Fruit fly (Drosophila melanogaster) whole organism, embryonic: ENCODE data around the gene CG14013.
A peak's percentile ranks its signal among the peaks of the same experiment; 100 is the strongest.

Experiments used
- B-H2 ChIP-seq: fragments of 200-800 bp; sonication (Bioruptor generic); optimal IDR thresholded peaks from 2 replicates; lab custom pipeline; 2018; ENCODE audit warnings: missing biosample characterization, mild to moderate bottlenecking, missing genetic modification characterization
- CG10209 ChIP-seq: fragments of 200-800 bp; sonication (Bioruptor generic); optimal IDR thresholded peaks from 3 replicates; lab custom pipeline; 2017; ENCODE audit warnings: missing biosample characterization, mild to moderate bottlenecking, missing genetic modification characterization, missing genetic modification reagents
- CG10274 ChIP-seq: fragments of 200-800 bp; sonication (Bioruptor generic); optimal IDR thresholded peaks from 3 replicates; lab custom pipeline; 2017; ENCODE audit warnings: missing biosample characterization, mild to moderate bottlenecking, missing genetic modification characterization
- CG10959 ChIP-seq: fragments of 200-800 bp; sonication (Bioruptor generic); IDR thresholded peaks from 2 replicates; pipeline ENCODE4 v1.3.6; 2022; ENCODE audit warnings: missing biosample characterization, missing genetic modification characterization
- CG11085 ChIP-seq: fragments of 200-800 bp; sonication (Bioruptor generic); IDR thresholded peaks from 2 replicates; pipeline ENCODE4 v1.3.6; 2022; ENCODE audit warnings: missing biosample characterization, missing genetic modification characterization
- CG12071 ChIP-seq: fragments of 200-800 bp; sonication (Bioruptor generic); optimal IDR thresholded peaks from 3 replicates; lab custom pipeline; 2018; ENCODE audit warnings: missing biosample characterization, mild to moderate bottlenecking, missing genetic modification characterization
- CG12155 ChIP-seq: fragments of 200-800 bp; sonication (Bioruptor generic); optimal IDR thresholded peaks from 3 replicates; lab custom pipeline; 2016; ENCODE audit warnings: missing biosample characterization, missing genetic modification characterization
- CG1233 ChIP-seq: fragments of 200-800 bp; sonication (Bioruptor generic); optimal IDR thresholded peaks from 4 replicates; lab custom pipeline; 2018; ENCODE audit warnings: missing biosample characterization, mild to moderate bottlenecking, missing genetic modification characterization
- CG12942 ChIP-seq: fragments of 200-800 bp; sonication (Bioruptor generic); optimal IDR thresholded peaks from 3 replicates; lab custom pipeline; 2016; ENCODE audit warnings: missing biosample characterization, missing genetic modification characterization
- CG13894 ChIP-seq: fragments of 200-800 bp; sonication (Bioruptor generic); optimal IDR thresholded peaks from 3 replicates; lab custom pipeline; 2018; ENCODE audit warnings: missing biosample characterization, mild to moderate bottlenecking, missing genetic modification characterization, moderate library complexity
- CG14014 ChIP-seq: fragments of 200-800 bp; sonication (Bioruptor generic); IDR thresholded peaks from 2 replicates; pipeline ENCODE4 v1.3.6; 2022; ENCODE audit warnings: missing biosample characterization, missing genetic modification characterization
- CG14441 ChIP-seq: fragments of 200-800 bp; sonication (Bioruptor generic); IDR thresholded peaks from 2 replicates; pipeline ENCODE4 v1.3.6; 2022; ENCODE audit warnings: missing biosample characterization, missing genetic modification characterization
- CG16863 ChIP-seq: fragments of 200-800 bp; sonication (Bioruptor generic); optimal IDR thresholded peaks from 3 replicates; lab custom pipeline; 2016; ENCODE audit warnings: missing biosample characterization, missing genetic modification characterization
- CG17328 ChIP-seq: fragments of 200-800 bp; sonication (Bioruptor generic); IDR thresholded peaks from 2 replicates; pipeline ENCODE4 v1.3.6; 2022; ENCODE audit warnings: missing biosample characterization, missing genetic modification characterization
- CG2678 ChIP-seq: fragments of 200-800 bp; sonication (Bioruptor generic); optimal IDR thresholded peaks from 3 replicates; lab custom pipeline; 2019; ENCODE audit warnings: missing biosample characterization, mild to moderate bottlenecking, missing genetic modification characterization, moderate library complexity
- CG30403 ChIP-seq: fragments of 200-800 bp; sonication (Bioruptor generic); optimal IDR thresholded peaks from 3 replicates; lab custom pipeline; 2016; ENCODE audit warnings: missing biosample characterization, missing genetic modification characterization
- CG4328 ChIP-seq: fragments of 200-800 bp; sonication (Bioruptor generic); optimal IDR thresholded peaks from 3 replicates; lab custom pipeline; 2017; ENCODE audit warnings: missing biosample characterization, missing genetic modification reagents, missing genetic modification characterization
- CG6813 ChIP-seq: fragments of 200-800 bp; sonication (Bioruptor generic); optimal IDR thresholded peaks from 2 replicates; lab custom pipeline; 2017; ENCODE audit warnings: missing biosample characterization, missing genetic modification characterization, mild to moderate bottlenecking, moderate library complexity, missing genetic modification reagents
- CG7357 ChIP-seq: fragments of 200-800 bp; sonication (Bioruptor generic); IDR thresholded peaks from 3 replicates; pipeline ENCODE4 v1.3.6; 2022; ENCODE audit warnings: missing biosample characterization, missing genetic modification characterization
- CG8944 ChIP-seq: fragments of 200-800 bp; sonication (Bioruptor generic); optimal IDR thresholded peaks from 3 replicates; lab custom pipeline; 2016; ENCODE audit warnings: missing biosample characterization, missing genetic modification characterization
- CG9215 ChIP-seq: fragments of 200-800 bp; sonication (Bioruptor generic); IDR thresholded peaks from 2 replicates; pipeline ENCODE4 v1.3.6; 2022; ENCODE audit warnings: missing biosample characterization, missing genetic modification characterization
- Dfd ChIP-seq, 2 experiments: fragments of >200 bp; optimal IDR thresholded peaks; 2 replicates each; lab custom pipeline; 2017; ENCODE audit warnings: missing biosample characterization in 2 of 2, missing genetic modification characterization in 2 of 2
- Dref ChIP-seq: fragments of 200-800 bp; sonication (Bioruptor generic); IDR thresholded peaks from 2 replicates; pipeline ENCODE4 v1.3.6; 2022; ENCODE audit warnings: missing biosample characterization, missing genetic modification characterization
- Drgx ChIP-seq: fragments of 200-800 bp; sonication (Bioruptor generic); IDR thresholded peaks from 2 replicates; pipeline ENCODE4 v1.3.6; 2022; ENCODE audit warnings: missing biosample characterization, missing genetic modification characterization
- E2f1 ChIP-seq: fragments of 200-800 bp; sonication (Bioruptor generic); IDR thresholded peaks from 2 replicates; pipeline ENCODE4 v1.3.6; 2022; ENCODE audit warnings: missing biosample characterization, missing genetic modification characterization
- HLH4C ChIP-seq: fragments of 200-800 bp; sonication (Bioruptor generic); IDR thresholded peaks from 3 replicates; pipeline ENCODE4 v1.3.6; 2022; ENCODE audit warnings: missing biosample characterization, missing genetic modification characterization; ENCODE audit not compliant: partially characterized antibody
- Jarid2 ChIP-seq: fragments of 200-800 bp; sonication (Bioruptor generic); optimal IDR thresholded peaks from 3 replicates; lab custom pipeline; 2017; ENCODE audit warnings: mild to moderate bottlenecking, missing biosample characterization, missing genetic modification reagents, missing genetic modification characterization
- MESR4 ChIP-seq: fragments of 200-800 bp; sonication (Bioruptor generic); optimal IDR thresholded peaks from 2 replicates; lab custom pipeline; 2018; ENCODE audit warnings: missing biosample characterization, mild to moderate bottlenecking, missing genetic modification characterization, moderate library complexity
- Med ChIP-seq: fragments of 200-800 bp; sonication (Bioruptor generic); peaks from one replicate; lab custom pipeline; 2016; ENCODE audit warnings: missing biosample characterization, missing genetic modification characterization, mild to moderate bottlenecking, inconsistent platforms, moderate library complexity
- TFAM ChIP-seq: fragments of 200-800 bp; sonication (Bioruptor generic); optimal IDR thresholded peaks from 2 replicates; lab custom pipeline; 2017; ENCODE audit warnings: missing biosample characterization, missing genetic modification characterization, inconsistent platforms
- abd-A ChIP-seq: fragments of 200-800 bp; sonication (Bioruptor generic); optimal IDR thresholded peaks from 3 replicates; lab custom pipeline; 2019; ENCODE audit warnings: missing biosample characterization, mild to moderate bottlenecking, missing genetic modification characterization, moderate library complexity
- br ChIP-seq: fragments of >200 bp; optimal IDR thresholded peaks from 2 replicates; lab custom pipeline; 2017
- cato ChIP-seq: fragments of 200-800 bp; sonication (Bioruptor generic); optimal IDR thresholded peaks from 2 replicates; lab custom pipeline; 2016; ENCODE audit warnings: missing biosample characterization, missing genetic modification characterization, borderline replicate concordance
- caup ChIP-seq: fragments of 200-800 bp; sonication (Bioruptor generic); optimal IDR thresholded peaks from 3 replicates; lab custom pipeline; 2017; ENCODE audit warnings: missing biosample characterization, mild to moderate bottlenecking, missing genetic modification characterization, moderate library complexity; ENCODE audit not compliant: severe bottlenecking
- crc ChIP-seq: fragments of 200-800 bp; sonication (Bioruptor generic); optimal IDR thresholded peaks from 2 replicates; lab custom pipeline; 2016; ENCODE audit warnings: missing biosample characterization, missing genetic modification characterization
- gt ChIP-seq: fragments of 200-800 bp; sonication (Bioruptor generic); IDR thresholded peaks from 2 replicates; pipeline ENCODE4 v1.3.6; 2022; ENCODE audit warnings: missing biosample characterization, missing genetic modification characterization
- hth ChIP-seq: fragments of >200 bp; optimal IDR thresholded peaks from 2 replicates; lab custom pipeline; 2017; ENCODE audit warnings: inconsistent platforms
- kah ChIP-seq: fragments of 200-800 bp; sonication (Bioruptor generic); optimal IDR thresholded peaks from 2 replicates; lab custom pipeline; 2018; ENCODE audit warnings: missing biosample characterization, mild to moderate bottlenecking, missing genetic modification characterization
- kay ChIP-seq: fragments of 200-800 bp; sonication (Bioruptor generic); optimal IDR thresholded peaks from 2 replicates; lab custom pipeline; 2016; ENCODE audit warnings: missing biosample characterization, missing genetic modification characterization
- luna ChIP-seq: fragments of 200-800 bp; sonication (Bioruptor generic); optimal IDR thresholded peaks from 2 replicates; lab custom pipeline; 2016; ENCODE audit warnings: missing biosample characterization, missing genetic modification characterization
- nau ChIP-seq: fragments of 200-800 bp; sonication (Bioruptor generic); optimal IDR thresholded peaks from 3 replicates; lab custom pipeline; 2017; ENCODE audit warnings: missing biosample characterization, mild to moderate bottlenecking, missing genetic modification characterization, missing genetic modification reagents
- otp ChIP-seq: fragments of 200-800 bp; sonication (Bioruptor generic); IDR thresholded peaks from 3 replicates; pipeline ENCODE4, ENCODE4 v1.3.6; 2022; ENCODE audit warnings: missing biosample characterization, missing genetic modification characterization
- pan ChIP-seq, 4 experiments: fragments of >200 bp in 3 of 4; fragments of 200-800 bp in 1 of 4; sonication (Bioruptor generic) in 1 of 4; optimal IDR thresholded peaks in 3 of 4; IDR thresholded peaks in 1 of 4; 2 replicates each; pipeline versions ENCODE4 v1.3.6 to Lab custom; 2017 to 2022; ENCODE audit warnings: missing biosample characterization in 2 of 4, missing genetic modification characterization in 2 of 4, mixed read lengths in 1 of 4
- run ChIP-seq: fragments of 200-800 bp; sonication (Bioruptor generic); optimal IDR thresholded peaks from 3 replicates; lab custom pipeline; 2018; ENCODE audit warnings: missing biosample characterization, mild to moderate bottlenecking, missing genetic modification characterization
- sens ChIP-seq: fragments of 200-800 bp; sonication (Bioruptor generic); peaks from one replicate; lab custom pipeline; 2016; ENCODE audit warnings: missing biosample characterization, missing genetic modification characterization
- sens-2 ChIP-seq: fragments of 200-800 bp; sonication (Bioruptor generic); IDR thresholded peaks from 2 replicates; pipeline ENCODE4 v1.3.6; 2022; ENCODE audit warnings: missing biosample characterization, missing genetic modification characterization
- sna ChIP-seq: fragments of 200-800 bp; sonication (Bioruptor generic); IDR thresholded peaks from 2 replicates; pipeline ENCODE4 v1.3.6; 2022; ENCODE audit warnings: missing biosample characterization, missing genetic modification characterization; ENCODE audit not compliant: partially characterized antibody
- sr ChIP-seq: fragments of 200-800 bp; sonication (Bioruptor generic); IDR thresholded peaks from 3 replicates; pipeline ENCODE4 v1.3.6; 2022; ENCODE audit warnings: missing biosample characterization, missing genetic modification characterization
- ssp ChIP-seq: fragments of 200-800 bp; sonication (Bioruptor generic); IDR thresholded peaks from 2 replicates; pipeline ENCODE4 v1.3.6; 2022; ENCODE audit warnings: missing biosample characterization, missing genetic modification characterization
- tio ChIP-seq: fragments of 200-800 bp; sonication (Bioruptor generic); optimal IDR thresholded peaks from 2 replicates; lab custom pipeline; 2017; ENCODE audit warnings: missing biosample characterization, missing genetic modification characterization, inconsistent platforms

Gene CG14013

dm6 chr2L:5546518-5547287, 6.9 kb downstream of the CG14013 start, which contains the start of gene Oscillin (continued):
- TF ChIP-seq CG12155 (peak; percentile 53), gt (GFP tag; lab: Robert Waterston, UW) (no peak), CG9215 (GFP tag; lab: Robert Waterston, UW) (peak; percentile 77), Dref (GFP tag; lab: Robert Waterston, UW) (no peak), kay (GFP tag; lab: Kevin White, UChicago) (peak; percentile 73), Jarid2 (no peak), CG10274 (GFP tag; lab: Kevin White, UChicago) (peak; percentile 94), sens (GFP tag; lab: Kevin White, UChicago) (peak; percentile 87), CG2678 (tag; lab: Kevin White, UChicago) (peak; percentile 92), E2f1 (peak; percentile 79), kah (GFP tag; lab: Kevin White, UChicago) (peak; percentile 61), CG10959 (GFP tag; lab: Robert Waterston, UW) (peak; percentile 24; the same call in 1 of the 2 replicates), HLH4C (peak; percentile 84), CG10209 (GFP tag; lab: Kevin White, UChicago) (peak; percentile 77), CG11085 (GFP tag; lab: Robert Waterston, UW) (peak; percentile 71), CG1233 (peak; percentile 80), CG12942 (GFP tag; lab: Kevin White, UChicago) (no peak), pan (optimal IDR thresholded peaks at IDR 0.05; lab: Kevin White, UChicago) (no peak), pan (GFP tag; optimal IDR thresholded peaks at IDR 0.05 in 1 of 2, IDR thresholded peaks at IDR 0.05 in 1 of 2) (peak in 1 of 2 experiments; percentile 92), TFAM (no peak), tio (no peak), MESR4 (peak; percentile 13), sna (GFP tag; lab: Robert Waterston, UW) (peak; percentile 91), run (no peak), B-H2 (peak; percentile 41), caup (GFP tag; lab: Kevin White, UChicago) (peak; percentile 78), CG6813 (peak; percentile 57), CG14014 (GFP tag; lab: Robert Waterston, UW) (peak; percentile 91), luna (no peak), Med (GFP tag; lab: Kevin White, UChicago) (peak; percentile 90), CG16863 (GFP tag; lab: Kevin White, UChicago) (no peak), crc (GFP tag; lab: Kevin White, UChicago) (peak; percentile 42), hth (no peak), ssp (GFP tag; lab: Robert Waterston, UW) (peak; percentile 73), Dfd (GFP tag; optimal IDR thresholded peaks at IDR 0.05; lab: Kevin White, UChicago) (no peak), CG30403 (GFP tag; lab: Kevin White, UChicago) (peak; percentile 76), abd-A (tag; lab: Kevin White, UChicago) (peak; percentile 64), CG12071 (no peak), cato (GFP tag; lab: Kevin White, UChicago) (no peak), br (no peak), nau (GFP tag; lab: Kevin White, UChicago) (peak; percentile 66), otp (GFP tag; lab: Robert Waterston, UW) (no peak), CG8944 (GFP tag; lab: Kevin White, UChicago) (no peak), CG7357 (GFP tag; lab: Robert Waterston, UW) (no peak; the same call in 2 of the 3 replicates), sr (no peak), Drgx (GFP tag; lab: Robert Waterston, UW) (peak; percentile 77), CG14441 (GFP tag; lab: Robert Waterston, UW) (peak; percentile 78), CG13894 (tag; lab: Kevin White, UChicago) (peak; percentile 71), CG17328 (GFP tag; lab: Robert Waterston, UW) (peak; percentile 66), CG4328 (GFP tag; lab: Kevin White, UChicago) (peak; percentile 78), sens-2 (GFP tag; lab: Robert Waterston, UW) (no peak)
